Worm (Caenorhabditis elegans) whole organism, midembryonic: ENCODE measurements around the gene F54D12.1.

Source experiments
- T22C8.4 ChIP-seq: fragments of 200-800 bp; sonication (Bioruptor generic); IDR thresholded peaks from 2 replicates; pipeline ENCODE4 v1.3.6; 2022; ENCODE audit warnings: missing genetic modification characterization, missing compliant biosample characterization
- cog-1 ChIP-seq: sonication (generic microtip); optimal IDR thresholded peaks from 2 replicates; lab custom pipeline; 2016; ENCODE audit warnings: missing genetic modification characterization, missing compliant biosample characterization
- flt-1 ChIP-seq: fragments of 200-800 bp; sonication (Bioruptor generic); IDR thresholded peaks from 2 replicates; pipeline ENCODE4 v1.3.6; 2022; ENCODE audit warnings: missing genetic modification characterization, missing compliant biosample characterization
- med-1 ChIP-seq: sonication (generic microtip); optimal IDR thresholded peaks from 2 replicates; lab custom pipeline; 2017; ENCODE audit warnings: missing genetic modification characterization, mild to moderate bottlenecking, missing compliant biosample characterization, antibody characterized with exemption, missing genetic modification reagents; ENCODE audit not compliant: insufficient read depth
- tab-1 ChIP-seq: fragments of 200-800 bp; sonication (Bioruptor generic); IDR thresholded peaks from 2 replicates; pipeline ENCODE4 v1.3.6; 2022; ENCODE audit warnings: missing genetic modification characterization, missing compliant biosample characterization
- ztf-29 ChIP-seq: fragments of 200-800 bp; sonication (Bioruptor generic); IDR thresholded peaks from 2 replicates; pipeline ENCODE4 v1.3.6; 2022; ENCODE audit warnings: missing genetic modification reagents, missing genetic modification characterization, missing compliant biosample characterization

- TF ChIP-seq flt-1 (GFP tag; lab: Robert Waterston, UW) (no peak), med-1 (GFP tag; lab: Kevin White, UChicago) (no peak), ztf-29 (GFP tag; lab: Robert Waterston, UW) (no peak), tab-1 (GFP tag; lab: Robert Waterston, UW) (no peak), cog-1 (tag; lab: Kevin White, UChicago) (no peak), T22C8.4 (GFP tag; lab: Robert Waterston, UW) (no peak)
These were observed 13.7 kb upstream of the F54D12.1 start, which contains the start of gene aat-7 for ce11 chrII:1386478-1386877.
